Fruit fly (Drosophila melanogaster) S2 (cell line): ENCODE data around the gene Herc4.

Source experiments
- CG8478 ChIP-seq: fragments of >200 bp; optimal IDR thresholded peaks from 2 replicates; lab custom pipeline; 2018
- CTCF ChIP-seq, 2 experiments: fragments of >200 bp; optimal IDR thresholded peaks; 2 replicates each; lab custom pipeline; 2018

The Herc4 gene

DNA sequence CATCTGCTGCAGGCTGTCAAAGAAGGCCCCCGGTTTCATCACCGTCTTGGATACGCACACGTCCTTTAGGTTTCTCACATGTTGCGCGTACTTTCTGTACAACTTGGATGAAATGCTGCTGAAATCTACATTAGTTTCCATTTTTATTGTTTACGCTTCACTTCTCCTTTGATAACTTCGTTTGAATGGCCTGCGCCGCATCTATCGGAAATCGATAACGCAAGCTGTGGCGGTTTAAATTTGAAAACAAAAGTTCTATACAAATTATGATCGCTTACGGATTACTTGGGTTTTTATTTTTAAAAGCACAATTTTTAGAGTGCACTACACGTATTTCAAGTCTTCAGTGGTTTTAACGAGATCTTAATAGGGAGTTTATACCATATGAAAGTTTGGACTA is 19.5 kb downstream of the Herc4 start, which contains the start of gene msd5:
Gene msd5, minus strand, starts transcription at position 174 of the 400 bp plus-strand sequence.
- TF ChIP-seq CTCF (optimal IDR thresholded peaks at IDR 0.05; lab: Kevin White, UChicago) (no peak), CG8478 (no peak)

dm6 chr3L:1334571-1335427 is 21.3 kb downstream of the Herc4 start, which contains the start of the genes Hmbs and CG2211:
Gene Hmbs, plus strand, starts transcription at chr3L:1334889.
Gene CG2211, minus strand, starts transcription at chr3L:1335359.
- TF ChIP-seq CTCF (optimal IDR thresholded peaks at IDR 0.05; lab: Kevin White, UChicago) (peak in 1 of 2 experiments; percentile 10), CG8478 (no peak)

- TF ChIP-seq CTCF (optimal IDR thresholded peaks at IDR 0.05; lab: Kevin White, UChicago) = no peak
- no peak for TF ChIP-seq CG8478
Measured at dm6 chr3L:1335428-1335764, 21.9 kb downstream of the Herc4 start.

- TF ChIP-seq CTCF (optimal IDR thresholded peaks at IDR 0.05; lab: Kevin White, UChicago) = no peak
- no peak for TF ChIP-seq CG8478
Measured at dm6 chr3L:1335989-1336961, 22.8 kb downstream of the Herc4 start.

dm6 chr3L:1342133-1342580 is 28.7 kb downstream of the Herc4 start, which contains the start of gene indra:
Gene indra, minus strand, starts transcription at chr3L:1342403.
- TF ChIP-seq CTCF (optimal IDR thresholded peaks at IDR 0.05; lab: Kevin White, UChicago) (no peak), CG8478 (no peak)

dm6 chr3L:1346956-1347587 is 33.6 kb downstream of the Herc4 start:
- no peak for TF ChIP-seq CG8478

dm6 chr3L:1348248-1348647 is 34.8 kb downstream of the Herc4 start:
- no peak for TF ChIP-seq CG8478
- no peak for TF ChIP-seq CTCF (optimal IDR thresholded peaks at IDR 0.05; lab: Kevin White, UChicago)

DNA sequence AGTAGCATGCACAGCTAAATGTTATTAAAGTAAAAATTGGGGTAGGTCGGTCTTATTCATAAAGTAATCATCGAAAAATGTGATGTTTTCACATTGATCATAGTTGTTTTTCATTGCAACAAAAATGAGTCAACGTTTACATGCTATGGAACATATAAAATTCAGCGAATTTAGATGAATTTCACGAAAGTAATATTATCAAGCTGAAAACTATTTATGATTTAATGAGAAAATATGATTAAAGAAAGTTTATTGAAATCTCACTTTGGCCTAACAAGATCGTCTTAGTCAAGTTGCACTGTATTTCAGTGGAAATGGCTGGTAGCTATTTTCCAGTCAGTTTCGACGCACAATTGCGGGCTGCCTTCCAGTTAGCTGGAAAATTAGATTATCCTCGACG is 35.4 kb downstream of the Herc4 start:
- TF ChIP-seq CTCF (optimal IDR thresholded peaks at IDR 0.05; lab: Kevin White, UChicago) = no peak
- no peak for TF ChIP-seq CG8478

DNA sequence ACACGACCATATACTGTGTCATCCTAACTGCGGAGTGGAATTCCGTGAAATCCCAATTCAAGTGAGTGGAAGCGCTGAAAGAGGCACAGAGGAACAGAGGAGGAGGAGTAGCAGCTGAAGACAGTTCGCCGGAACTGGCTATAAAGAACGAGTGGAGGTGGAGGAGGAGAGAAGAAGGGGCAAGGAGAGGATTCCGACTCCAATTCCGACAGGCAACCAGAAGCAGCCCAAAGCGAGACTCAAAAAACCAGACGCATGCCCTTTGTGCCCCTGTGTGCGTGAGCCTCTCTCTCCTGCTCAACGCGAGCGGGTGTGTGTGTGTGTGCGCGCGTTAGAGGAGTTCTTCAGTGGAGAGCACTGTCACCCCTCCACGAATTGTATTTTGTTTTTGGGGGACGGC is 35.9 kb downstream of the Herc4 start:
- TF ChIP-seq CG8478 = no peak
- no peak for TF ChIP-seq CTCF (optimal IDR thresholded peaks at IDR 0.05; lab: Kevin White, UChicago)

- peak in 1 of 2 experiments; percentile 18 for TF ChIP-seq CTCF (optimal IDR thresholded peaks at IDR 0.05; lab: Kevin White, UChicago)
- no peak for TF ChIP-seq CG8478
Measured at dm6 chr3L:1349942-1350923, 36.7 kb downstream of the Herc4 start.

dm6 chr3L:1350924-1351215 is 37.4 kb downstream of the Herc4 start, which contains the start of gene CG9166:
Gene CG9166, plus strand, starts transcription at chr3L:1351116.
- TF ChIP-seq CG8478 = no peak
- TF ChIP-seq CTCF (optimal IDR thresholded peaks at IDR 0.05; lab: Kevin White, UChicago) = no peak

- peak; percentile 90 to 93 for TF ChIP-seq CTCF (optimal IDR thresholded peaks at IDR 0.05; lab: Kevin White, UChicago)
- TF ChIP-seq CG8478 = no peak
Measured at dm6 chr3L:1352065-1352464, 38.6 kb downstream of the Herc4 start.

DNA sequence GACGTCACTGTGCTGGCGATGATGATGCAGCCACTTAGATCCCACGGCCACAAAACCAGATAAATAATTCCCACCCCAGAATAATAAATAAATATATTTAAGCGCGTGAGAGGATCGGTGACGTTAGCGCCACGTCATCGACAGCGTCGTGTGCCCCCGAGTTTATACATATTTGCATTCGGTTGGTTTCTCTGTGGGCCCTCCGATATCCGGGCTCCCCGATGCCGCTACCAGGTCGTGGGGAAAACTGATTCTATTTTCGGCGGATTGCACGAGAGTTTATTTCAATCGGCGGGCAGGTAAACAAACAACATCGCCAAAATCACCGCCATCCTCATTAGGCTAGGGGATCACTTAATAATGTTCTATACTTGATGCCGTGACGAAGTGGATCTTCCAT is 40.7 kb downstream of the Herc4 start:
- TF ChIP-seq CTCF (optimal IDR thresholded peaks at IDR 0.05; lab: Kevin White, UChicago) (no peak), CG8478 (no peak)

DNA sequence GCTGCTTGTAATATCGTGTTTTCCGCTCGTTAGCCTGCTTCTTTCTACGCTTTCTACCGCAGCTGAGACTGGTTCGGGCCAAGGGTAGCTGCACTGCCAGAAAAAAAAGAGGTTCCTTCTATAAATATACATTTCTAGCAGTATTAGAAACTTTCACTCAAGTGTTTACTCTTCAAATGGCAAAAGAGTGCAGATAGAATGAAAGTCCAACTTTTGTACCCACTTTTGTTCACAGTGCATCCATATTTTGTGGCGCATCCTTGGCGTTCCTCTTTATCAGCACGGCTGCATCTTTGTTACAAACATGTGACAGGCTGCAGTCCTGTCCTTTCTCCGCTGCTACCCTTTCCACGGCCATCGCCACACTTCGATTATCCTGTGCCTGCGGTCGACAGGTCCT is 44.8 kb downstream of the Herc4 start:
- TF ChIP-seq CG8478 (no peak), CTCF (optimal IDR thresholded peaks at IDR 0.05; lab: Kevin White, UChicago) (no peak)
